Fruit fly (Drosophila melanogaster) whole organism, embryonic: ENCODE measurements around the gene CG34057.

Experiments
- B-H1 ChIP-seq: fragments of 200-800 bp; sonication (Bioruptor generic); IDR thresholded peaks from 3 replicates; pipeline ENCODE4 v1.3.6; 2022; ENCODE audit warnings: missing biosample characterization, missing genetic modification characterization
- B-H2 ChIP-seq: fragments of 200-800 bp; sonication (Bioruptor generic); optimal IDR thresholded peaks from 2 replicates; lab custom pipeline; 2018; ENCODE audit warnings: missing biosample characterization, mild to moderate bottlenecking, missing genetic modification characterization
- CG10654 ChIP-seq: fragments of 200-800 bp; sonication (Bioruptor generic); optimal IDR thresholded peaks from 2 replicates; lab custom pipeline; 2016; ENCODE audit warnings: missing biosample characterization, missing genetic modification characterization
- CG11560 ChIP-seq: fragments of 200-800 bp; sonication (Bioruptor generic); IDR thresholded peaks from 3 replicates; pipeline ENCODE4 v1.3.6; 2022; ENCODE audit warnings: missing biosample characterization, missing genetic modification characterization
- CG11695 ChIP-seq: fragments of 200-800 bp; sonication (Bioruptor generic); IDR thresholded peaks from 3 replicates; pipeline ENCODE4 v1.3.6; 2022; ENCODE audit warnings: missing biosample characterization, missing genetic modification characterization
- CG13894 ChIP-seq: fragments of 200-800 bp; sonication (Bioruptor generic); optimal IDR thresholded peaks from 3 replicates; lab custom pipeline; 2018; ENCODE audit warnings: missing biosample characterization, mild to moderate bottlenecking, missing genetic modification characterization, moderate library complexity
- CG14050 ChIP-seq: fragments of 200-800 bp; sonication (Bioruptor generic); IDR thresholded peaks from 3 replicates; pipeline ENCODE4 v1.3.6; 2022; ENCODE audit warnings: missing biosample characterization, missing genetic modification characterization
- CG1832 ChIP-seq: fragments of 200-800 bp; sonication (Bioruptor generic); optimal IDR thresholded peaks from 2 replicates; lab custom pipeline; 2017; ENCODE audit warnings: missing biosample characterization, mild to moderate bottlenecking, missing genetic modification characterization, inconsistent platforms
- CG2202 ChIP-seq: fragments of 200-800 bp; sonication (Bioruptor generic); optimal IDR thresholded peaks from 2 replicates; lab custom pipeline; 2018; ENCODE audit warnings: missing biosample characterization, mild to moderate bottlenecking, missing genetic modification characterization
- CG30431 ChIP-seq: fragments of 200-800 bp; sonication (Bioruptor generic); optimal IDR thresholded peaks from 2 replicates; lab custom pipeline; 2017; ENCODE audit warnings: missing biosample characterization, missing genetic modification characterization
- CG3838 ChIP-seq: fragments of 200-800 bp; sonication (Bioruptor generic); optimal IDR thresholded peaks from 3 replicates; lab custom pipeline; 2016; ENCODE audit warnings: missing biosample characterization, missing genetic modification characterization
- CG4424 ChIP-seq: fragments of 200-800 bp; sonication (Bioruptor generic); optimal IDR thresholded peaks from 3 replicates; lab custom pipeline; 2016; ENCODE audit warnings: missing biosample characterization, missing genetic modification characterization
- CG4820 ChIP-seq: fragments of 200-800 bp; sonication (Bioruptor generic); optimal IDR thresholded peaks from 3 replicates; lab custom pipeline; 2016; ENCODE audit warnings: missing biosample characterization, missing genetic modification characterization
- CG7271 ChIP-seq: fragments of 200-800 bp; sonication (Bioruptor generic); optimal IDR thresholded peaks from 2 replicates; lab custom pipeline; 2018; ENCODE audit warnings: missing biosample characterization, mild to moderate bottlenecking, missing genetic modification characterization, moderate library complexity
- CG8359 ChIP-seq: fragments of 200-800 bp; sonication (Bioruptor generic); optimal IDR thresholded peaks from 2 replicates; lab custom pipeline; 2017; ENCODE audit warnings: missing biosample characterization, mild to moderate bottlenecking, missing genetic modification characterization, borderline replicate concordance
- CHES-1-like ChIP-seq: fragments of 200-800 bp; sonication (Bioruptor generic); optimal IDR thresholded peaks from 2 replicates; lab custom pipeline; 2016; ENCODE audit warnings: missing biosample characterization, missing genetic modification characterization
- CoRest ChIP-seq: fragments of 200-800 bp; sonication (Bioruptor generic); optimal IDR thresholded peaks from 3 replicates; lab custom pipeline; 2018; ENCODE audit warnings: missing biosample characterization, mild to moderate bottlenecking, missing genetic modification characterization, moderate library complexity
- D ChIP-seq, 2 experiments: fragments of 200-800 bp in 1 of 2; fragments of >200 bp in 1 of 2; sonication (Bioruptor generic) in 1 of 2; optimal IDR thresholded peaks; 2 replicates in 1 of 2; 3 replicates in 1 of 2; lab custom pipeline; 2017; ENCODE audit warnings: mild to moderate bottlenecking in 1 of 2, missing biosample characterization in 1 of 2, missing genetic modification characterization in 1 of 2, missing genetic modification reagents in 1 of 2
- Dad ChIP-seq: fragments of 200-800 bp; sonication (Bioruptor generic); optimal IDR thresholded peaks from 3 replicates; lab custom pipeline; 2016; ENCODE audit warnings: missing biosample characterization, missing genetic modification characterization
- Dek ChIP-seq: fragments of 200-800 bp; sonication (Bioruptor generic); optimal IDR thresholded peaks from 3 replicates; lab custom pipeline; 2019; ENCODE audit warnings: missing biosample characterization, mild to moderate bottlenecking, missing genetic modification characterization, moderate library complexity
- Dip3 ChIP-seq: fragments of 200-800 bp; sonication (Bioruptor generic); optimal IDR thresholded peaks from 3 replicates; lab custom pipeline; 2016; ENCODE audit warnings: missing biosample characterization, missing genetic modification characterization
- Hey ChIP-seq: fragments of 200-800 bp; sonication (Bioruptor generic); optimal IDR thresholded peaks from 3 replicates; lab custom pipeline; 2018; ENCODE audit warnings: missing biosample characterization, mild to moderate bottlenecking, missing genetic modification characterization
- MTF-1 ChIP-seq: fragments of 200-800 bp; sonication (Bioruptor generic); optimal IDR thresholded peaks from 2 replicates; lab custom pipeline; 2018; ENCODE audit warnings: missing biosample characterization, mild to moderate bottlenecking, missing genetic modification characterization, borderline replicate concordance
- Med ChIP-seq: fragments of 200-800 bp; sonication (Bioruptor generic); peaks from one replicate; lab custom pipeline; 2016; ENCODE audit warnings: missing biosample characterization, missing genetic modification characterization, mild to moderate bottlenecking, inconsistent platforms, moderate library complexity
- Neu2 ChIP-seq: fragments of 200-800 bp; sonication (Bioruptor generic); optimal IDR thresholded peaks from 3 replicates; lab custom pipeline; 2016; ENCODE audit warnings: missing biosample characterization, missing genetic modification characterization, borderline replicate concordance
- TFAM ChIP-seq: fragments of 200-800 bp; sonication (Bioruptor generic); optimal IDR thresholded peaks from 2 replicates; lab custom pipeline; 2017; ENCODE audit warnings: missing biosample characterization, missing genetic modification characterization, inconsistent platforms
- abd-A ChIP-seq: fragments of 200-800 bp; sonication (Bioruptor generic); optimal IDR thresholded peaks from 3 replicates; lab custom pipeline; 2019; ENCODE audit warnings: missing biosample characterization, mild to moderate bottlenecking, missing genetic modification characterization, moderate library complexity
- ara ChIP-seq: fragments of 200-800 bp; sonication (Bioruptor generic); IDR thresholded peaks from 2 replicates; pipeline ENCODE4 v1.3.6; 2022; ENCODE audit warnings: missing biosample characterization, missing genetic modification characterization
- ase ChIP-seq: fragments of 200-800 bp; sonication (Bioruptor generic); IDR thresholded peaks from 3 replicates; pipeline ENCODE4 v1.3.6; 2022; ENCODE audit warnings: missing biosample characterization, missing genetic modification characterization
- bbx ChIP-seq: fragments of 200-800 bp; sonication (Bioruptor generic); IDR thresholded peaks from 2 replicates; pipeline ENCODE4 v1.3.6; 2022; ENCODE audit warnings: missing biosample characterization, missing genetic modification characterization; ENCODE audit not compliant: partially characterized antibody
- bigmax ChIP-seq: fragments of 200-800 bp; sonication (Bioruptor generic); optimal IDR thresholded peaks from 2 replicates; lab custom pipeline; 2018; ENCODE audit warnings: missing biosample characterization, mild to moderate bottlenecking, missing genetic modification characterization
- cad ChIP-seq: fragments of >200 bp; optimal IDR thresholded peaks from 2 replicates; lab custom pipeline; 2017; ENCODE audit warnings: missing biosample characterization, missing genetic modification characterization
- cas ChIP-seq: fragments of 200-800 bp; sonication (Bioruptor generic); IDR thresholded peaks from 2 replicates; pipeline ENCODE4 v1.3.6; 2022; ENCODE audit warnings: missing biosample characterization, missing genetic modification characterization
- dan ChIP-seq: fragments of 200-800 bp; sonication (Bioruptor generic); IDR thresholded peaks from 2 replicates; pipeline ENCODE4 v1.3.6; 2022; ENCODE audit warnings: missing biosample characterization, missing genetic modification characterization
- emc ChIP-seq: fragments of 200-800 bp; sonication (Bioruptor generic); optimal IDR thresholded peaks from 2 replicates; lab custom pipeline; 2016; ENCODE audit warnings: missing biosample characterization, missing genetic modification characterization
- fu2 ChIP-seq: fragments of 200-800 bp; sonication (Bioruptor generic); optimal IDR thresholded peaks from 2 replicates; lab custom pipeline; 2016; ENCODE audit warnings: missing biosample characterization, missing genetic modification characterization
- gcm ChIP-seq: fragments of 200-800 bp; sonication (Bioruptor generic); optimal IDR thresholded peaks from 2 replicates; lab custom pipeline; 2019; ENCODE audit warnings: missing biosample characterization, mild to moderate bottlenecking, missing genetic modification characterization, moderate library complexity
- gcm2 ChIP-seq: fragments of 200-800 bp; sonication (Bioruptor generic); optimal IDR thresholded peaks from 2 replicates; lab custom pipeline; 2016; ENCODE audit warnings: missing biosample characterization, missing genetic modification characterization
- gsb-n ChIP-seq: fragments of 200-800 bp; sonication (Bioruptor generic); optimal IDR thresholded peaks from 3 replicates; lab custom pipeline; 2018; ENCODE audit warnings: missing biosample characterization, mild to moderate bottlenecking, missing genetic modification characterization
- insv ChIP-seq, 2 experiments: fragments of 200-800 bp; sonication (Bioruptor generic); optimal IDR thresholded peaks; 3 replicates each; lab custom pipeline; 2016 to 2018; ENCODE audit warnings: missing biosample characterization in 2 of 2, missing genetic modification characterization in 2 of 2
- kni ChIP-seq: fragments of 200-800 bp; sonication (Bioruptor generic); optimal IDR thresholded peaks from 3 replicates; lab custom pipeline; 2017; ENCODE audit warnings: mild to moderate bottlenecking, missing biosample characterization, missing genetic modification reagents, missing genetic modification characterization
- pros ChIP-seq: fragments of 200-800 bp; sonication (Bioruptor generic); optimal IDR thresholded peaks from 3 replicates; lab custom pipeline; 2019; ENCODE audit warnings: missing biosample characterization, mild to moderate bottlenecking, missing genetic modification characterization, moderate library complexity
- psq ChIP-seq: fragments of 200-800 bp; sonication (Bioruptor generic); optimal IDR thresholded peaks from 2 replicates; lab custom pipeline; 2017; ENCODE audit warnings: missing biosample characterization, missing genetic modification characterization
- repo ChIP-seq: fragments of 200-800 bp; sonication (Bioruptor generic); optimal IDR thresholded peaks from 2 replicates; lab custom pipeline; 2016; ENCODE audit warnings: missing biosample characterization, missing genetic modification characterization
- scrt ChIP-seq: fragments of 200-800 bp; sonication (Bioruptor generic); optimal IDR thresholded peaks from 2 replicates; lab custom pipeline; 2018; ENCODE audit warnings: missing biosample characterization, mild to moderate bottlenecking, missing genetic modification characterization, moderate library complexity
- sd ChIP-seq: fragments of 200-800 bp; sonication (Bioruptor generic); optimal IDR thresholded peaks from 3 replicates; lab custom pipeline; 2018; ENCODE audit warnings: missing biosample characterization, mild to moderate bottlenecking, missing genetic modification characterization, moderate library complexity
- slou ChIP-seq: fragments of 200-800 bp; sonication (Bioruptor generic); optimal IDR thresholded peaks from 3 replicates; lab custom pipeline; 2016; ENCODE audit warnings: missing biosample characterization, missing genetic modification characterization
- twi ChIP-seq: fragments of 200-800 bp; optimal IDR thresholded peaks from 2 replicates; lab custom pipeline; 2019; ENCODE audit warnings: missing biosample characterization, mild to moderate bottlenecking, missing genetic modification characterization, moderate library complexity
- vvl ChIP-seq: fragments of 200-800 bp; sonication (Bioruptor generic); IDR thresholded peaks from 2 replicates; pipeline ENCODE4 v1.3.6; 2022; ENCODE audit warnings: missing biosample characterization, missing genetic modification characterization
- zfh2 ChIP-seq: fragments of 200-800 bp; sonication (Bioruptor generic); optimal IDR thresholded peaks from 2 replicates; lab custom pipeline; 2016; ENCODE audit warnings: missing biosample characterization, missing genetic modification characterization

CG34057 gene

DNA sequence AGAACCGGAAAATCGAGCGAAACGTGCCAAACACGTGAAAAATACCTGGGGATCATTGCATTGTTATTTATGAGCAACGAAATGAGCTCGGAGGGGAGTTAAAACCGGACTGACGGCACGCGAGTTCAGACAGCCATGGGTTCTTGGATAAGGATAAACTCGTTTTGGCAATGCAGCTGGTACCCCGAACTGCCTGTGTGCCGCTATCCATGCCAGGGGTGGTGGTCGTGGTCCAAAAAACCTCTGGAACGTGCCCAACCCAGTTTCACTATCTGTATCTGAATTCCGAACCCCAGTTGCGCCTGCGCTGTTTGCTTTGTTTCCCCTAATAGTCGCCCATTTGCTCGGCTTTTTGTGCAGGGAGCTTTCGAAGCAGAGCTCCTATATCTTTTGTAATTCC lies 2.1 kb downstream of the CG34057 start (continued):
- TF ChIP-seq sd (tag; lab: Kevin White, UChicago) (peak; percentile 42), ase (GFP tag; lab: Robert Waterston, UW) (no peak), fu2 (GFP tag; lab: Kevin White, UChicago) (no peak), CHES-1-like (GFP tag; lab: Kevin White, UChicago) (no peak), gsb-n (tag; lab: Kevin White, UChicago) (peak; percentile 14), psq (no peak), MTF-1 (GFP tag; lab: Kevin White, UChicago) (no peak), CG7271 (no peak), CG11560 (tag; lab: Robert Waterston, UW) (no peak), cas (GFP tag; lab: Robert Waterston, UW) (no peak), gcm (GFP tag; lab: Kevin White, UChicago) (no peak), pros (GFP tag; lab: Kevin White, UChicago) (peak; percentile 61), CG3838 (no peak), zfh2 (GFP tag; lab: Kevin White, UChicago) (no peak), gcm2 (GFP tag; lab: Kevin White, UChicago) (no peak), slou (GFP tag; lab: Kevin White, UChicago) (no peak), repo (no peak), B-H2 (no peak), Dip3 (GFP tag; lab: Kevin White, UChicago) (no peak), ara (no peak), kni (GFP tag; lab: Kevin White, UChicago) (peak; percentile 33), dan (GFP tag; lab: Robert Waterston, UW) (no peak), Dek (tag; lab: Kevin White, UChicago) (no peak), Dad (GFP tag; lab: Kevin White, UChicago) (no peak), CG10654 (GFP tag; lab: Kevin White, UChicago) (no peak), CG4820 (GFP tag; lab: Kevin White, UChicago) (no peak), insv (GFP tag; optimal IDR thresholded peaks at IDR 0.05; lab: Kevin White, UChicago) (no peak), bbx (GFP tag; lab: Robert Waterston, UW) (peak; percentile 36; the same call in 1 of the 2 replicates), CG14050 (GFP tag; lab: Robert Waterston, UW) (no peak), CG11695 (no peak), B-H1 (GFP tag; lab: Robert Waterston, UW) (no peak)

dm6 chr3L:900466-901249 lies 3.5 kb downstream of the CG34057 start:
- no peak for TF ChIP-seq Neu2 (GFP tag; lab: Kevin White, UChicago)
- peak in 1 of 2 experiments; percentile 84 for TF ChIP-seq insv (GFP tag; optimal IDR thresholded peaks at IDR 0.05; lab: Kevin White, UChicago)
- TF ChIP-seq scrt (GFP tag; lab: Kevin White, UChicago), result peak; percentile 91
- TF ChIP-seq CG8359, result no peak
- no peak for TF ChIP-seq bigmax (GFP tag; lab: Kevin White, UChicago)
- peak; percentile 50 for TF ChIP-seq Hey
- no peak for TF ChIP-seq TFAM (GFP tag; lab: Kevin White, UChicago)
- TF ChIP-seq CoRest, result no peak
- TF ChIP-seq D (optimal IDR thresholded peaks at IDR 0.05; lab: Kevin White, UChicago), result peak; percentile 5
- TF ChIP-seq D (GFP tag; optimal IDR thresholded peaks at IDR 0.05; lab: Kevin White, UChicago), result no peak
- TF ChIP-seq vvl (GFP tag; lab: Robert Waterston, UW), result no peak
- no peak for TF ChIP-seq CG2202 (tag; lab: Kevin White, UChicago)
- TF ChIP-seq CG30431, result no peak
- TF ChIP-seq CG1832 (GFP tag; lab: Kevin White, UChicago), result peak; percentile 21
- TF ChIP-seq Med, result peak; percentile 61
- no peak for TF ChIP-seq emc (GFP tag; lab: Kevin White, UChicago)
- no peak for TF ChIP-seq CG4424
- peak; percentile 22 for TF ChIP-seq sd (tag; lab: Kevin White, UChicago)
- TF ChIP-seq abd-A, result peak; percentile 92
- TF ChIP-seq cad (GFP tag; lab: Kevin White, UChicago), result no peak
- TF ChIP-seq CG13894 (tag; lab: Kevin White, UChicago), result peak; percentile 31
- no peak for TF ChIP-seq twi
